Worm (Caenorhabditis elegans): ENCODE data around the gene asns-1.

DNA sequence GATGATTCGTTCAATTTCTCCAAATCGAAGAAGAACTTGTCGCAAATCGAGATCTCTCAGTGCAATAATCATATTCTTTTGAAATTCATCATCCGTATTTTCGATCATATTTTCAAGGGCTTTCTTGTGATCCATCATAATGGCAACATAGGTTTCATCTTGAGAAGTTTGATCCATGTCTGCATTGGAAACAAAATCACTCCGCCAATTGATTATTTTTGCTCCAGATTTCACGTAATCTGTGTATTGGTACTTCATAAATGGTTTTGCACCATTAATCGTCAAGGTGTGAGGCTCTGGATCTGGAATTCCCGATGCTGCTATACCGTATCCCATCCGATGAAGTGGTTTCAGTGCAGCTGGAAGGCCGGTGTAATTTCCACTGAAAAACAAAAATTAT lies 29.5 kb upstream of the asns-1 start:
- TF ChIP-seq snpc-3.4 (tag; optimal IDR thresholded peaks at IDR 0.05) (no peak), nhr-120 (GFP tag; IDR thresholded peaks at IDR 0.05) (no peak), unc-62 (GFP tag; optimal IDR thresholded peaks at IDR 0.05) (no peak)
